Worm (Caenorhabditis elegans) whole organism, mixed stage, embryonic: Measurements from ENCODE around the gene Y119D3B.14.

Source experiments
- bed-3 ChIP-seq: fragments of 200-800 bp; sonication (Bioruptor generic); optimal IDR thresholded peaks from 3 replicates; lab custom pipeline; 2018; ENCODE audit warnings: mild to moderate bottlenecking, missing genetic modification characterization, moderate library complexity, missing compliant biosample characterization
- blmp-1 ChIP-seq: fragments of 150-350 bp; optimal IDR thresholded peaks from 2 replicates; lab custom pipeline; 2014; ENCODE audit warnings: missing biosample characterization, missing genetic modification characterization
- ceh-39 ChIP-seq: fragments of 150-350 bp; optimal IDR thresholded peaks from 2 replicates; lab custom pipeline; 2014; ENCODE audit warnings: missing biosample characterization, missing genetic modification characterization
- ceh-43 ChIP-seq: fragments of 200-800 bp; sonication (Bioruptor generic); optimal IDR thresholded peaks from 2 replicates; lab custom pipeline; 2018; ENCODE audit warnings: mild to moderate bottlenecking, missing genetic modification characterization, moderate library complexity, missing compliant biosample characterization
- ceh-83 ChIP-seq: fragments of 200-800 bp; sonication (Bioruptor generic); optimal IDR thresholded peaks from 2 replicates; lab custom pipeline; 2018; ENCODE audit warnings: mild to moderate bottlenecking, missing genetic modification characterization, missing compliant biosample characterization
- ces-1 ChIP-seq: fragments of 150-350 bp; optimal IDR thresholded peaks from 2 replicates; lab custom pipeline; 2014; ENCODE audit warnings: missing biosample characterization, missing genetic modification reagents, missing genetic modification characterization
- cnd-1 ChIP-seq: fragments of 200-800 bp; sonication (Bioruptor generic); optimal IDR thresholded peaks from 2 replicates; lab custom pipeline; 2018; ENCODE audit warnings: mild to moderate bottlenecking, missing genetic modification characterization, missing compliant biosample characterization
- drap-1 ChIP-seq: fragments of 200-800 bp; sonication (Bioruptor generic); optimal IDR thresholded peaks from 3 replicates; lab custom pipeline; 2018; ENCODE audit warnings: mild to moderate bottlenecking, missing genetic modification characterization, missing compliant biosample characterization
- elt-1 ChIP-seq: sonication (generic microtip); optimal IDR thresholded peaks from 2 replicates; lab custom pipeline; 2017; ENCODE audit warnings: missing genetic modification characterization, mild to moderate bottlenecking, missing compliant biosample characterization, antibody characterized with exemption, moderate library complexity, borderline replicate concordance; ENCODE audit not compliant: insufficient read depth
- elt-3 ChIP-seq: fragments of 150-350 bp; optimal IDR thresholded peaks from 2 replicates; lab custom pipeline; 2014; ENCODE audit warnings: missing biosample characterization, missing genetic modification characterization
- flh-1 ChIP-seq: fragments of 200-800 bp; sonication (Bioruptor generic); optimal IDR thresholded peaks from 2 replicates; lab custom pipeline; 2018; ENCODE audit warnings: mild to moderate bottlenecking, missing genetic modification characterization, moderate library complexity, missing compliant biosample characterization
- ham-2 ChIP-seq: fragments of 200-800 bp; sonication (Bioruptor generic); optimal IDR thresholded peaks from 2 replicates; lab custom pipeline; 2018; ENCODE audit warnings: mild to moderate bottlenecking, missing genetic modification characterization, missing compliant biosample characterization
- hlh-1 ChIP-seq: fragments of 150-350 bp; optimal IDR thresholded peaks from 2 replicates; lab custom pipeline; 2014; ENCODE audit warnings: missing biosample characterization, missing genetic modification reagents, missing genetic modification characterization
- lin-13 ChIP-seq: fragments of 150-350 bp; optimal IDR thresholded peaks from 2 replicates; lab custom pipeline; 2014; ENCODE audit warnings: missing biosample characterization, missing genetic modification characterization
- lin-32 ChIP-seq: fragments of 200-800 bp; sonication (Bioruptor generic); optimal IDR thresholded peaks from 2 replicates; lab custom pipeline; 2018; ENCODE audit warnings: mild to moderate bottlenecking, missing genetic modification characterization, missing compliant biosample characterization
- lsy-2 ChIP-seq: fragments of 150-350 bp; optimal IDR thresholded peaks from 2 replicates; lab custom pipeline; 2014; ENCODE audit warnings: missing biosample characterization, missing genetic modification characterization
- mab-5 ChIP-seq: fragments of 150-350 bp; optimal IDR thresholded peaks from 2 replicates; lab custom pipeline; 2014; ENCODE audit warnings: missing biosample characterization, missing genetic modification characterization
- mep-1 ChIP-seq: fragments of 150-350 bp; optimal IDR thresholded peaks from 2 replicates; lab custom pipeline; 2017; ENCODE audit warnings: missing biosample characterization, missing genetic modification reagents, missing genetic modification characterization, inconsistent platforms
- mls-2 ChIP-seq: sonication (generic microtip); optimal IDR thresholded peaks from 2 replicates; lab custom pipeline; 2016; ENCODE audit warnings: mild to moderate bottlenecking, missing genetic modification characterization, moderate library complexity, missing compliant biosample characterization
- nhr-2 ChIP-seq: fragments of 150-350 bp; optimal IDR thresholded peaks from 2 replicates; lab custom pipeline; 2014; ENCODE audit warnings: missing biosample characterization, missing genetic modification characterization
- nhr-28 ChIP-seq: fragments of 150-350 bp; optimal IDR thresholded peaks from 2 replicates; lab custom pipeline; 2014; ENCODE audit warnings: missing biosample characterization, missing genetic modification characterization
- nhr-76 ChIP-seq: sonication (generic microtip); optimal IDR thresholded peaks from 2 replicates; lab custom pipeline; 2017; ENCODE audit warnings: missing biosample characterization, missing genetic modification characterization
- pha-4 ChIP-seq: fragments of 150-350 bp; optimal IDR thresholded peaks from 2 replicates; lab custom pipeline; 2018; ENCODE audit warnings: missing biosample characterization, missing genetic modification reagents, missing genetic modification characterization
- sem-2 ChIP-seq: fragments of 200-800 bp; sonication (Bioruptor generic); optimal IDR thresholded peaks from 2 replicates; lab custom pipeline; 2018; ENCODE audit warnings: mild to moderate bottlenecking, missing genetic modification characterization, missing compliant biosample characterization
- snpc-4 ChIP-seq: fragments of 150-350 bp; optimal IDR thresholded peaks from 2 replicates; lab custom pipeline; 2014; ENCODE audit warnings: missing biosample characterization, missing genetic modification characterization
- sptf-1 ChIP-seq: sonication (generic microtip); optimal IDR thresholded peaks from 2 replicates; lab custom pipeline; 2017; ENCODE audit warnings: mild to moderate bottlenecking, missing genetic modification characterization, moderate library complexity, missing compliant biosample characterization
- tbx-8 ChIP-seq: fragments of 200-800 bp; sonication (Bioruptor generic); optimal IDR thresholded peaks from 2 replicates; lab custom pipeline; 2018; ENCODE audit warnings: mild to moderate bottlenecking, missing genetic modification characterization, moderate library complexity, missing compliant biosample characterization
- unc-120 ChIP-seq: sonication (generic microtip); optimal IDR thresholded peaks from 2 replicates; lab custom pipeline; 2017; ENCODE audit warnings: missing genetic modification characterization, missing compliant biosample characterization; ENCODE audit not compliant: poor library complexity, severe bottlenecking
- unc-39 ChIP-seq: fragments of 150-350 bp; optimal IDR thresholded peaks from 2 replicates; lab custom pipeline; 2014; ENCODE audit warnings: missing biosample characterization, missing genetic modification characterization
- zip-8 ChIP-seq: fragments of 150-350 bp; optimal IDR thresholded peaks from 2 replicates; lab custom pipeline; 2014; ENCODE audit warnings: missing biosample characterization, missing genetic modification characterization

The Y119D3B.14 gene

DNA sequence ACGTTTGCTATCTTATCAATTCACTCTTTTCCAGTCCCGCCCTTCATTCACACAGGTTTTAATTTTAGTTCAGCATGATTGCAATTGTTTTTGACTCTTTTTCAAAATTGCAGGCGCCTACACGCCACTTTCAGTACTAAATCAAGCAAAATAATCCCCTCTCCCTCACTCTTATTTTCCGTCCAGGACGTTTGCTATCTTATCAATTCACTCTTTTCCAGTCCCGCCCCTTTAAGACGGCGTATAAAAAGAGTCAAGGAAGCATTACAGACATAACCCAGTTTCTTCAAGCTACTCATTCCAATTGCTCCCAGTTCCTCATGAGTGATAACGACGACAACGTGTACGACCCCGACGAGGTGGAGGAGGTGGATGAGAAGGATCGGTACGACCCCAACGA lies 21.1 kb upstream of the Y119D3B.14 start, which contains the start of gene Y119D3B.21:
TSS of gene Y119D3B.21 (plus strand) at position 321 of the 400 bp plus-strand sequence.
- TF ChIP-seq tbx-8 (GFP tag; lab: Kevin White, UChicago) (no peak), ceh-83 (GFP tag; lab: Kevin White, UChicago) (no peak), zip-8 (tag; lab: Kevin White, UChicago) (no peak), mls-2 (tag; lab: Kevin White, UChicago) (no peak), lin-13 (no peak), pha-4 (tag; lab: Kevin White, UChicago) (no peak), elt-3 (tag; lab: Kevin White, UChicago) (no peak), sem-2 (GFP tag; lab: Kevin White, UChicago) (no peak), cnd-1 (tag; lab: Kevin White, UChicago) (no peak), nhr-28 (no peak), elt-1 (no peak), nhr-76 (tag; lab: Kevin White, UChicago) (no peak), ceh-39 (no peak), lin-32 (GFP tag; lab: Kevin White, UChicago) (no peak), nhr-2 (tag; lab: Kevin White, UChicago) (no peak), blmp-1 (tag; lab: Kevin White, UChicago) (no peak)

ce11 chrIII:1214121-1214673 lies 20.6 kb upstream of the Y119D3B.14 start:
- TF ChIP-seq unc-39 (tag; lab: Kevin White, UChicago), result no peak
- no peak for TF ChIP-seq bed-3 (GFP tag; lab: Kevin White, UChicago)
- TF ChIP-seq nhr-28, result no peak
- TF ChIP-seq sptf-1 (tag; lab: Kevin White, UChicago), result no peak
- TF ChIP-seq hlh-1 (tag; lab: Kevin White, UChicago), result no peak
- TF ChIP-seq tbx-8 (GFP tag; lab: Kevin White, UChicago), result no peak
- no peak for TF ChIP-seq ham-2
- TF ChIP-seq lin-32 (GFP tag; lab: Kevin White, UChicago), result no peak
- no peak for TF ChIP-seq ceh-39
- no peak for TF ChIP-seq blmp-1 (tag; lab: Kevin White, UChicago)
- no peak for TF ChIP-seq unc-120 (tag; lab: Kevin White, UChicago)
- no peak for TF ChIP-seq flh-1 (GFP tag; lab: Kevin White, UChicago)
- no peak for TF ChIP-seq nhr-2 (tag; lab: Kevin White, UChicago)
- TF ChIP-seq ceh-83 (GFP tag; lab: Kevin White, UChicago), result no peak
- TF ChIP-seq lin-13, result no peak
- no peak for TF ChIP-seq zip-8 (tag; lab: Kevin White, UChicago)
- TF ChIP-seq lsy-2 (tag; lab: Kevin White, UChicago), result no peak
- TF ChIP-seq ceh-43 (GFP tag; lab: Kevin White, UChicago), result no peak
- no peak for TF ChIP-seq mab-5 (tag; lab: Kevin White, UChicago)

ce11 chrIII:1210638-1211037 lies 17.0 kb upstream of the Y119D3B.14 start:
- no peak for TF ChIP-seq tbx-8 (GFP tag; lab: Kevin White, UChicago)
- TF ChIP-seq elt-1, result no peak
- TF ChIP-seq mep-1 (tag; lab: Kevin White, UChicago), result no peak
- TF ChIP-seq ham-2, result no peak
- TF ChIP-seq mab-5 (tag; lab: Kevin White, UChicago), result no peak
- TF ChIP-seq snpc-4 (tag; lab: Kevin White, UChicago), result no peak
- TF ChIP-seq lin-13, result no peak
- no peak for TF ChIP-seq elt-3 (tag; lab: Kevin White, UChicago)
- no peak for TF ChIP-seq drap-1 (GFP tag; lab: Kevin White, UChicago)
- no peak for TF ChIP-seq ceh-83 (GFP tag; lab: Kevin White, UChicago)
- TF ChIP-seq mls-2 (tag; lab: Kevin White, UChicago), result no peak
- no peak for TF ChIP-seq ceh-43 (GFP tag; lab: Kevin White, UChicago)
- no peak for TF ChIP-seq nhr-76 (tag; lab: Kevin White, UChicago)
- no peak for TF ChIP-seq sem-2 (GFP tag; lab: Kevin White, UChicago)
- TF ChIP-seq cnd-1 (tag; lab: Kevin White, UChicago), result no peak

DNA sequence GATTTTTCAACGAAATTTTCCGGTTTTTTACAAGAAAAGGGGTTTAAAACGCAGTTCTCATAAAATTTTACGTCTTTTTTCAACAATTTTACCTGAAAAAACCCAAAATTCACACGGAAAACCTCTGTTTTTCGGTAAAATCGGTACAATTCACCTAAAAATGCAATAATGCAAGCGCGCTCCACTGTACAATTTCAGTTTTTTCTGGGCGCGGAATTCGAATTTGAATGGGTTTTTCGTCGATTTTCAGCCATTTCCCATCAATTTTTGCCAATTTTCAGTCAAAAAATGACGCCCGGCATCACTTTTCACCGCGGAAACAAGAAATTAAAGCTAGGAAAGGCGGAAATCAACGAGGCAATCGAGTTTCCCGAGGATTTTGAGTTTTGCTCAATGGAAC lies 14.2 kb upstream of the Y119D3B.14 start, which contains the start of gene orc-3:
TSS of gene orc-3 (plus strand) at position 282 of the 400 bp plus-strand sequence.
- no peak for TF ChIP-seq mab-5 (tag; lab: Kevin White, UChicago)
- TF ChIP-seq ces-1 (GFP tag; lab: Kevin White, UChicago), result peak; percentile 40
- peak; percentile 56 for TF ChIP-seq ceh-83 (GFP tag; lab: Kevin White, UChicago)
